Worm (Caenorhabditis elegans) whole organism, late embryonic: ENCODE measurements around the gene sta-2.

Source experiments
- F13H6.1 ChIP-seq: sonication (generic microtip); optimal IDR thresholded peaks from 2 replicates; lab custom pipeline; 2016; ENCODE audit warnings: missing genetic modification characterization, missing compliant biosample characterization
- K02D7.2 ChIP-seq: sonication (generic microtip); optimal IDR thresholded peaks from 2 replicates; lab custom pipeline; 2017; ENCODE audit warnings: mild to moderate bottlenecking, missing genetic modification characterization, missing compliant biosample characterization
- K09A11.1 ChIP-seq: sonication (generic microtip); optimal IDR thresholded peaks from 2 replicates; lab custom pipeline; 2017; ENCODE audit warnings: antibody characterized with exemption, mild to moderate bottlenecking, missing genetic modification characterization, missing compliant biosample characterization; ENCODE audit not compliant: insufficient read depth
- T23F11.4 ChIP-seq: fragments of 200-800 bp; sonication (Bioruptor generic); optimal IDR thresholded peaks from 2 replicates; lab custom pipeline; 2018; ENCODE audit warnings: mild to moderate bottlenecking, missing genetic modification characterization, missing compliant biosample characterization
- ahr-1 ChIP-seq: sonication (generic microtip); optimal IDR thresholded peaks from 2 replicates; lab custom pipeline; 2016; ENCODE audit warnings: missing genetic modification characterization, missing compliant biosample characterization
- ceh-18 ChIP-seq: sonication (generic microtip); optimal IDR thresholded peaks from 2 replicates; lab custom pipeline; 2016; ENCODE audit warnings: missing genetic modification characterization, missing compliant biosample characterization
- ceh-19 ChIP-seq: fragments of 200-800 bp; sonication (Bioruptor generic); optimal IDR thresholded peaks from 2 replicates; lab custom pipeline; 2018; ENCODE audit warnings: mild to moderate bottlenecking, missing genetic modification characterization, missing compliant biosample characterization
- ceh-2 ChIP-seq: sonication (generic microtip); optimal IDR thresholded peaks from 2 replicates; lab custom pipeline; 2016; ENCODE audit warnings: missing genotype, missing genetic modification characterization, missing compliant biosample characterization
- ceh-24 ChIP-seq: sonication (generic microtip); optimal IDR thresholded peaks from 2 replicates; lab custom pipeline; 2016; ENCODE audit warnings: mild to moderate bottlenecking, missing genetic modification characterization, missing compliant biosample characterization
- ceh-48 ChIP-seq: sonication (generic microtip); optimal IDR thresholded peaks from 2 replicates; lab custom pipeline; 2016; ENCODE audit warnings: missing genetic modification characterization, inconsistent platforms, missing compliant biosample characterization
- ceh-9 ChIP-seq: sonication (generic microtip); optimal IDR thresholded peaks from 2 replicates; lab custom pipeline; 2016; ENCODE audit warnings: mild to moderate bottlenecking, missing genetic modification characterization, inconsistent platforms, missing compliant biosample characterization
- che-1 ChIP-seq: sonication (generic microtip); optimal IDR thresholded peaks from 2 replicates; lab custom pipeline; 2016; ENCODE audit warnings: mild to moderate bottlenecking, missing genetic modification characterization, missing compliant biosample characterization
- elt-2 ChIP-seq: sonication (generic microtip); optimal IDR thresholded peaks from 2 replicates; lab custom pipeline; 2016; ENCODE audit warnings: missing genetic modification reagents, missing genetic modification characterization, missing compliant biosample characterization
- elt-4 ChIP-seq: sonication (generic microtip); optimal IDR thresholded peaks from 2 replicates; lab custom pipeline; 2016; ENCODE audit warnings: missing genetic modification characterization, missing compliant biosample characterization
- eyg-1 ChIP-seq: sonication (generic microtip); optimal IDR thresholded peaks from 2 replicates; lab custom pipeline; 2016; ENCODE audit warnings: missing genotype, missing genetic modification characterization, missing compliant biosample characterization
- fax-1 ChIP-seq: sonication (generic microtip); optimal IDR thresholded peaks from 2 replicates; lab custom pipeline; 2016; ENCODE audit warnings: missing genotype, missing genetic modification characterization, missing compliant biosample characterization
- fkh-6 ChIP-seq: sonication (generic microtip); optimal IDR thresholded peaks from 2 replicates; lab custom pipeline; 2016; ENCODE audit warnings: missing genetic modification characterization, missing compliant biosample characterization
- gmeb-2 ChIP-seq: sonication (generic microtip); optimal IDR thresholded peaks from 2 replicates; lab custom pipeline; 2016; ENCODE audit warnings: missing genetic modification characterization, inconsistent platforms, missing compliant biosample characterization
- hlh-13 ChIP-seq: fragments of 200-800 bp; sonication (Bioruptor generic); optimal IDR thresholded peaks from 2 replicates; lab custom pipeline; 2018; ENCODE audit warnings: mild to moderate bottlenecking, missing genetic modification characterization, missing compliant biosample characterization
- hlh-30 ChIP-seq: sonication (generic microtip); optimal IDR thresholded peaks from 2 replicates; lab custom pipeline; 2017; ENCODE audit warnings: antibody characterized with exemption, missing genetic modification characterization, missing compliant biosample characterization; ENCODE audit not compliant: insufficient read depth
- hlh-6 ChIP-seq: sonication (generic microtip); optimal IDR thresholded peaks from 2 replicates; lab custom pipeline; 2016; ENCODE audit warnings: missing genotype, missing genetic modification characterization, missing compliant biosample characterization
- mec-3 ChIP-seq: sonication (generic microtip); optimal IDR thresholded peaks from 2 replicates; lab custom pipeline; 2016; ENCODE audit warnings: borderline replicate concordance, missing genetic modification characterization, missing compliant biosample characterization
- npax-4 ChIP-seq: sonication (generic microtip); optimal IDR thresholded peaks from 2 replicates; lab custom pipeline; 2016; ENCODE audit warnings: missing genetic modification characterization, missing compliant biosample characterization
- odd-2 ChIP-seq: sonication (generic microtip); optimal IDR thresholded peaks from 2 replicates; lab custom pipeline; 2017; ENCODE audit warnings: antibody characterized with exemption, mild to moderate bottlenecking, missing genetic modification characterization, missing compliant biosample characterization
- pag-3 ChIP-seq: sonication (generic microtip); optimal IDR thresholded peaks from 2 replicates; lab custom pipeline; 2016; ENCODE audit warnings: missing compliant biosample characterization, missing genetic modification characterization, borderline replicate concordance
- pax-1 ChIP-seq: fragments of 150-350 bp; optimal IDR thresholded peaks from 2 replicates; lab custom pipeline; 2014; ENCODE audit warnings: missing biosample characterization, missing genetic modification characterization
- pqm-1 ChIP-seq: sonication (generic microtip); optimal IDR thresholded peaks from 2 replicates; lab custom pipeline; 2016; ENCODE audit warnings: missing genetic modification characterization, missing compliant biosample characterization
- sox-2 ChIP-seq: fragments of 200-800 bp; sonication (Bioruptor generic); IDR thresholded peaks from 2 replicates; pipeline ENCODE4 v1.3.6; 2022; ENCODE audit warnings: missing genetic modification reagents, missing genetic modification characterization, missing compliant biosample characterization
- syd-9 ChIP-seq: sonication (generic microtip); optimal IDR thresholded peaks from 2 replicates; lab custom pipeline; 2016; ENCODE audit warnings: mild to moderate bottlenecking, missing genetic modification characterization, moderate library complexity, missing compliant biosample characterization
- unc-3 ChIP-seq, 2 experiments: fragments of 200-800 bp in 1 of 2; sonication (Bioruptor generic) in 1 of 2; sonication (generic microtip) in 1 of 2; conservative IDR thresholded peaks in 1 of 2; optimal IDR thresholded peaks in 1 of 2; 2 replicates each; pipeline versions ENCODE4 v1.3.6 to Lab custom; 2016 to 2022; ENCODE audit warnings: missing compliant biosample characterization in 2 of 2, missing genetic modification characterization in 2 of 2, missing genetic modification reagents in 1 of 2
- unc-55 ChIP-seq: sonication (generic microtip); optimal IDR thresholded peaks from 2 replicates; lab custom pipeline; 2017; ENCODE audit warnings: missing biosample characterization, missing genetic modification reagents, missing genetic modification characterization
- unc-86 ChIP-seq: sonication (generic microtip); optimal IDR thresholded peaks from 2 replicates; lab custom pipeline; 2016; ENCODE audit warnings: missing genetic modification characterization, missing compliant biosample characterization
- zip-5 ChIP-seq: sonication (generic microtip); optimal IDR thresholded peaks from 2 replicates; lab custom pipeline; 2016; ENCODE audit warnings: missing genetic modification characterization, missing compliant biosample characterization
- ztf-16 ChIP-seq: sonication (generic microtip); optimal IDR thresholded peaks from 2 replicates; lab custom pipeline; 2017; ENCODE audit warnings: missing genetic modification characterization, missing compliant biosample characterization

Gene sta-2

ce11 chrV:9737287-9737686, 3.7 kb upstream of the sta-2 start, which contains the start of gene aqp-4:
aqp-4 (plus strand) TSS chrV:9737556.
- TF ChIP-seq F13H6.1 (tag; lab: Kevin White, UChicago) (no peak), mec-3 (tag; lab: Kevin White, UChicago) (no peak), hlh-13 (GFP tag; lab: Kevin White, UChicago) (no peak), fkh-6 (tag; lab: Kevin White, UChicago) (no peak), ahr-1 (tag; lab: Kevin White, UChicago) (no peak), elt-4 (tag; lab: Kevin White, UChicago) (no peak), ceh-24 (tag; lab: Kevin White, UChicago) (no peak)

- TF ChIP-seq gmeb-2 (tag; lab: Kevin White, UChicago) (no peak), ztf-16 (tag; lab: Kevin White, UChicago) (no peak), odd-2 (tag; lab: Kevin White, UChicago) (no peak), pag-3 (tag; lab: Kevin White, UChicago) (no peak), F13H6.1 (tag; lab: Kevin White, UChicago) (no peak), syd-9 (tag; lab: Kevin White, UChicago) (no peak)
Measured at ce11 chrV:9738077-9738705, 2.8 kb upstream of the sta-2 start.

ce11 chrV:9739402-9739801, 1.6 kb upstream of the sta-2 start, which contains the start of gene marc-1:
marc-1 (plus strand) TSS chrV:9739702.
- TF ChIP-seq pax-1 (no peak), ceh-2 (no peak), npax-4 (tag; lab: Kevin White, UChicago) (no peak), K02D7.2 (no peak), pqm-1 (tag; lab: Kevin White, UChicago) (no peak), unc-86 (tag; lab: Kevin White, UChicago) (no peak), T23F11.4 (GFP tag; lab: Kevin White, UChicago) (no peak), ceh-9 (no peak), eyg-1 (tag; lab: Kevin White, UChicago) (no peak), ceh-48 (tag; lab: Kevin White, UChicago) (no peak)

- no peak for TF ChIP-seq gmeb-2 (tag; lab: Kevin White, UChicago)
- no peak for TF ChIP-seq pag-3 (tag; lab: Kevin White, UChicago)
- no peak for TF ChIP-seq ceh-18 (tag; lab: Kevin White, UChicago)
- no peak for TF ChIP-seq sox-2 (GFP tag; lab: Robert Waterston, UW)
- no peak for TF ChIP-seq syd-9 (tag; lab: Kevin White, UChicago)
- no peak for TF ChIP-seq hlh-6 (tag; lab: Kevin White, UChicago)
- TF ChIP-seq mec-3 (tag; lab: Kevin White, UChicago) = no peak
- TF ChIP-seq unc-3 (GFP tag; conservative IDR thresholded peaks at IDR 0.05; lab: Robert Waterston, UW) = no peak
- no peak for TF ChIP-seq unc-3 (tag; optimal IDR thresholded peaks at IDR 0.05; lab: Kevin White, UChicago)
- TF ChIP-seq elt-2 = no peak
- no peak for TF ChIP-seq K09A11.1
- no peak for TF ChIP-seq zip-5
Measured at ce11 chrV:9744934-9745333, 3.9 kb downstream of the sta-2 start, which contains the start of gene F58E6.13. F58E6.13 (plus strand) TSS chrV:9745234.

- TF ChIP-seq ahr-1 (tag; lab: Kevin White, UChicago) = no peak
- no peak for TF ChIP-seq mec-3 (tag; lab: Kevin White, UChicago)
- no peak for TF ChIP-seq ceh-2
Measured at ce11 chrV:9750308-9750707, 9.3 kb downstream of the sta-2 start, which contains the start of gene F58E6.4. F58E6.4 (minus strand) TSS chrV:9750408.

ce11 chrV:9752918-9753317, 11.9 kb downstream of the sta-2 start, which contains the start of gene F58E6.6:
F58E6.6 (minus strand) TSS chrV:9753018.
- TF ChIP-seq unc-55 (GFP tag; lab: Kevin White, UChicago) (no peak), ceh-19 (GFP tag; lab: Kevin White, UChicago) (no peak), hlh-30 (tag; lab: Kevin White, UChicago) (no peak), ahr-1 (tag; lab: Kevin White, UChicago) (no peak), fax-1 (tag; lab: Kevin White, UChicago) (no peak), che-1 (tag; lab: Kevin White, UChicago) (no peak)
